Fruit fly (Drosophila melanogaster) whole organism, embryonic: ENCODE results near the gene CG18744.

ENCODE experiments used
- Atf6 ChIP-seq: fragments of 200-800 bp; sonication (Bioruptor generic); IDR thresholded peaks from 2 replicates; pipeline ENCODE4 v1.3.6; 2022; ENCODE audit warnings: missing biosample characterization, missing genetic modification characterization
- Bgb ChIP-seq: fragments of 200-800 bp; sonication (Bioruptor generic); IDR thresholded peaks from 2 replicates; pipeline ENCODE4 v1.3.6; 2022; ENCODE audit warnings: missing biosample characterization, missing genetic modification characterization; ENCODE audit not compliant: partially characterized antibody
- CG10565 ChIP-seq: fragments of 200-800 bp; sonication (Bioruptor generic); optimal IDR thresholded peaks from 3 replicates; lab custom pipeline; 2016; ENCODE audit warnings: missing biosample characterization, mild to moderate bottlenecking, missing genetic modification characterization
- CG1233 ChIP-seq: fragments of 200-800 bp; sonication (Bioruptor generic); optimal IDR thresholded peaks from 4 replicates; lab custom pipeline; 2018; ENCODE audit warnings: missing biosample characterization, mild to moderate bottlenecking, missing genetic modification characterization
- CG12769 ChIP-seq: fragments of 200-800 bp; sonication (Bioruptor generic); optimal IDR thresholded peaks from 2 replicates; lab custom pipeline; 2019; ENCODE audit warnings: missing biosample characterization, mild to moderate bottlenecking, missing genetic modification characterization, moderate library complexity
- CG13775 ChIP-seq: fragments of 200-800 bp; sonication (Bioruptor generic); optimal IDR thresholded peaks from 3 replicates; lab custom pipeline; 2017; ENCODE audit warnings: missing biosample characterization, mild to moderate bottlenecking, missing genetic modification characterization
- CG1647 ChIP-seq: fragments of 200-800 bp; sonication (Bioruptor generic); optimal IDR thresholded peaks from 3 replicates; lab custom pipeline; 2016; ENCODE audit warnings: missing biosample characterization, missing genetic modification characterization
- CG17829 ChIP-seq: fragments of 200-800 bp; optimal IDR thresholded peaks from 2 replicates; lab custom pipeline; 2019; ENCODE audit warnings: missing biosample characterization, mild to moderate bottlenecking, missing genetic modification characterization, moderate library complexity
- CG3065 ChIP-seq: fragments of 200-800 bp; sonication (Bioruptor generic); optimal IDR thresholded peaks from 2 replicates; lab custom pipeline; 2016; ENCODE audit warnings: missing biosample characterization, missing genetic modification characterization
- CG32772 ChIP-seq: fragments of 200-800 bp; sonication (Bioruptor generic); IDR thresholded peaks from 2 replicates; pipeline ENCODE4 v1.3.6; 2022; ENCODE audit warnings: missing biosample characterization, missing genetic modification characterization
- CG4282 ChIP-seq: fragments of 200-800 bp; sonication (Bioruptor generic); optimal IDR thresholded peaks from 2 replicates; lab custom pipeline; 2016; ENCODE audit warnings: missing biosample characterization, missing genetic modification characterization
- CG4424 ChIP-seq: fragments of 200-800 bp; sonication (Bioruptor generic); optimal IDR thresholded peaks from 3 replicates; lab custom pipeline; 2016; ENCODE audit warnings: missing biosample characterization, missing genetic modification characterization
- CG6654 ChIP-seq: fragments of 200-800 bp; sonication (Bioruptor generic); optimal IDR thresholded peaks from 2 replicates; lab custom pipeline; 2017; ENCODE audit warnings: missing biosample characterization, mild to moderate bottlenecking, missing genetic modification characterization
- CG8290 ChIP-seq, 3 experiments: fragments of 200-800 bp; sonication (Bioruptor generic); optimal IDR thresholded peaks; 2 replicates each; lab custom pipeline; 2016 to 2019; ENCODE audit warnings: missing biosample characterization in 3 of 3, missing genetic modification characterization in 3 of 3, mild to moderate bottlenecking in 2 of 3, moderate library complexity in 1 of 3
- CHES-1-like ChIP-seq: fragments of 200-800 bp; sonication (Bioruptor generic); optimal IDR thresholded peaks from 2 replicates; lab custom pipeline; 2016; ENCODE audit warnings: missing biosample characterization, missing genetic modification characterization
- D ChIP-seq, 2 experiments: fragments of 200-800 bp in 1 of 2; fragments of >200 bp in 1 of 2; sonication (Bioruptor generic) in 1 of 2; optimal IDR thresholded peaks; 2 replicates in 1 of 2; 3 replicates in 1 of 2; lab custom pipeline; 2017; ENCODE audit warnings: mild to moderate bottlenecking in 1 of 2, missing biosample characterization in 1 of 2, missing genetic modification characterization in 1 of 2, missing genetic modification reagents in 1 of 2
- Dek ChIP-seq: fragments of 200-800 bp; sonication (Bioruptor generic); optimal IDR thresholded peaks from 3 replicates; lab custom pipeline; 2019; ENCODE audit warnings: missing biosample characterization, mild to moderate bottlenecking, missing genetic modification characterization, moderate library complexity
- Fer3 ChIP-seq: fragments of 200-800 bp; sonication (Bioruptor generic); optimal IDR thresholded peaks from 2 replicates; lab custom pipeline; 2018; ENCODE audit warnings: missing biosample characterization, mild to moderate bottlenecking, missing genetic modification characterization, moderate library complexity
- Lim3 ChIP-seq: fragments of 200-800 bp; sonication (Bioruptor generic); IDR thresholded peaks from 2 replicates; pipeline ENCODE4 v1.3.6; 2022; ENCODE audit warnings: missing biosample characterization, missing genetic modification characterization
- Mad ChIP-seq: fragments of 200-800 bp; sonication (Bioruptor generic); optimal IDR thresholded peaks from 2 replicates; lab custom pipeline; 2016; ENCODE audit warnings: missing biosample characterization, missing genetic modification characterization
- Meics ChIP-seq: fragments of 200-800 bp; sonication (Bioruptor generic); optimal IDR thresholded peaks from 2 replicates; lab custom pipeline; 2017; ENCODE audit warnings: missing biosample characterization, mild to moderate bottlenecking, missing genetic modification characterization
- NK7.1 ChIP-seq: fragments of 200-800 bp; sonication (Bioruptor generic); optimal IDR thresholded peaks from 3 replicates; lab custom pipeline; 2016; ENCODE audit warnings: missing biosample characterization, missing genetic modification characterization
- Oaz ChIP-seq: fragments of 200-800 bp; sonication (Bioruptor generic); IDR thresholded peaks from 2 replicates; pipeline ENCODE4 v1.3.6; 2022; ENCODE audit warnings: missing biosample characterization, missing genetic modification characterization
- Rfx ChIP-seq: fragments of 200-800 bp; sonication (Bioruptor generic); IDR thresholded peaks from 2 replicates; pipeline ENCODE4 v1.3.6; 2022; ENCODE audit warnings: missing biosample characterization, missing genetic modification characterization
- Taf1 ChIP-seq: fragments of 200-800 bp; sonication (Bioruptor generic); IDR thresholded peaks from 2 replicates; pipeline ENCODE4 v1.3.6; 2022; ENCODE audit warnings: missing biosample characterization, missing genetic modification characterization
- Tbp ChIP-seq: fragments of >200 bp; optimal IDR thresholded peaks from 2 replicates; lab custom pipeline; 2018; ENCODE audit warnings: missing biosample characterization, missing genetic modification characterization
- Xrp1 ChIP-seq: fragments of 200-800 bp; sonication (Bioruptor generic); IDR thresholded peaks from 2 replicates; pipeline ENCODE4 v1.3.6; 2022; ENCODE audit warnings: missing biosample characterization, missing genetic modification characterization
- bbx ChIP-seq: fragments of 200-800 bp; sonication (Bioruptor generic); IDR thresholded peaks from 2 replicates; pipeline ENCODE4 v1.3.6; 2022; ENCODE audit warnings: missing biosample characterization, missing genetic modification characterization; ENCODE audit not compliant: partially characterized antibody
- caup ChIP-seq: fragments of 200-800 bp; sonication (Bioruptor generic); optimal IDR thresholded peaks from 3 replicates; lab custom pipeline; 2017; ENCODE audit warnings: missing biosample characterization, mild to moderate bottlenecking, missing genetic modification characterization, moderate library complexity; ENCODE audit not compliant: severe bottlenecking
- chinmo ChIP-seq: fragments of 200-800 bp; sonication (Bioruptor generic); IDR thresholded peaks from 4 replicates; pipeline ENCODE4 v1.3.6; 2022; ENCODE audit warnings: missing biosample characterization, missing genetic modification characterization; ENCODE audit not compliant: partially characterized antibody
- crol ChIP-seq: fragments of 200-800 bp; sonication (Bioruptor generic); IDR thresholded peaks from 2 replicates; pipeline ENCODE4 v1.3.6; 2022; ENCODE audit warnings: missing biosample characterization, missing genetic modification characterization
- dpn ChIP-seq, 2 experiments: fragments of 200-800 bp; sonication (Bioruptor generic); optimal IDR thresholded peaks; 3 replicates each; lab custom pipeline; 2016; ENCODE audit warnings: missing biosample characterization in 2 of 2, missing genetic modification characterization in 2 of 2
- en ChIP-seq: fragments of 200-800 bp; sonication (Bioruptor generic); optimal IDR thresholded peaks from 2 replicates; lab custom pipeline; 2016; ENCODE audit warnings: missing biosample characterization, missing genetic modification characterization
- exex ChIP-seq: fragments of 200-800 bp; sonication (Bioruptor generic); optimal IDR thresholded peaks from 4 replicates; lab custom pipeline; 2018; ENCODE audit warnings: missing biosample characterization, mild to moderate bottlenecking, missing genetic modification characterization, moderate library complexity
- fu2 ChIP-seq: fragments of 200-800 bp; sonication (Bioruptor generic); optimal IDR thresholded peaks from 2 replicates; lab custom pipeline; 2016; ENCODE audit warnings: missing biosample characterization, missing genetic modification characterization
- gfzf ChIP-seq: fragments of 200-800 bp; sonication (Bioruptor generic); optimal IDR thresholded peaks from 2 replicates; lab custom pipeline; 2016; ENCODE audit warnings: missing biosample characterization, mild to moderate bottlenecking, missing genetic modification characterization, moderate library complexity
- ham ChIP-seq: fragments of 200-800 bp; sonication (Bioruptor generic); IDR thresholded peaks from 2 replicates; pipeline ENCODE4 v1.3.6; 2022; ENCODE audit warnings: missing biosample characterization, missing genetic modification characterization
- ind ChIP-seq: fragments of 200-800 bp; sonication (Bioruptor generic); optimal IDR thresholded peaks from 3 replicates; lab custom pipeline; 2016; ENCODE audit warnings: missing biosample characterization, missing genetic modification characterization
- jumu ChIP-seq: fragments of 200-800 bp; sonication (Bioruptor generic); optimal IDR thresholded peaks from 3 replicates; lab custom pipeline; 2016; ENCODE audit warnings: missing biosample characterization, missing genetic modification characterization
- lola ChIP-seq, 3 experiments: fragments of >200 bp in 2 of 3; fragments of 200-800 bp in 1 of 3; sonication (Bioruptor generic) in 1 of 3; optimal IDR thresholded peaks; 2 replicates each; lab custom pipeline; 2017 to 2019; ENCODE audit warnings: missing biosample characterization in 3 of 3, missing genetic modification characterization in 3 of 3, mild to moderate bottlenecking in 1 of 3, moderate library complexity in 1 of 3
- lov ChIP-seq, 2 experiments: fragments of 200-800 bp in 1 of 2; fragments of >200 bp in 1 of 2; sonication (Bioruptor generic) in 1 of 2; IDR thresholded peaks in 1 of 2; optimal IDR thresholded peaks in 1 of 2; 2 replicates in 1 of 2; 3 replicates in 1 of 2; pipeline versions ENCODE4 v1.3.6 to Lab custom; 2017 to 2022; ENCODE audit warnings: missing biosample characterization in 1 of 2, missing genetic modification characterization in 1 of 2
- org-1 ChIP-seq: fragments of 200-800 bp; sonication (Bioruptor generic); optimal IDR thresholded peaks from 2 replicates; lab custom pipeline; 2017; ENCODE audit warnings: missing biosample characterization, missing genetic modification characterization
- phol ChIP-seq: fragments of 200-800 bp; sonication (Bioruptor generic); optimal IDR thresholded peaks from 3 replicates; lab custom pipeline; 2018; ENCODE audit warnings: missing biosample characterization, mild to moderate bottlenecking, missing genetic modification characterization, moderate library complexity
- sens ChIP-seq: fragments of 200-800 bp; sonication (Bioruptor generic); peaks from one replicate; lab custom pipeline; 2016; ENCODE audit warnings: missing biosample characterization, missing genetic modification characterization
- wdn ChIP-seq: fragments of 200-800 bp; sonication (Bioruptor generic); IDR thresholded peaks from 2 replicates; pipeline ENCODE4 v1.3.6; 2022; ENCODE audit warnings: missing biosample characterization, missing genetic modification characterization
- wek ChIP-seq: fragments of 200-800 bp; sonication (Bioruptor generic); optimal IDR thresholded peaks from 3 replicates; lab custom pipeline; 2018; ENCODE audit warnings: missing biosample characterization, mild to moderate bottlenecking, missing genetic modification characterization, moderate library complexity

Gene CG18744

DNA sequence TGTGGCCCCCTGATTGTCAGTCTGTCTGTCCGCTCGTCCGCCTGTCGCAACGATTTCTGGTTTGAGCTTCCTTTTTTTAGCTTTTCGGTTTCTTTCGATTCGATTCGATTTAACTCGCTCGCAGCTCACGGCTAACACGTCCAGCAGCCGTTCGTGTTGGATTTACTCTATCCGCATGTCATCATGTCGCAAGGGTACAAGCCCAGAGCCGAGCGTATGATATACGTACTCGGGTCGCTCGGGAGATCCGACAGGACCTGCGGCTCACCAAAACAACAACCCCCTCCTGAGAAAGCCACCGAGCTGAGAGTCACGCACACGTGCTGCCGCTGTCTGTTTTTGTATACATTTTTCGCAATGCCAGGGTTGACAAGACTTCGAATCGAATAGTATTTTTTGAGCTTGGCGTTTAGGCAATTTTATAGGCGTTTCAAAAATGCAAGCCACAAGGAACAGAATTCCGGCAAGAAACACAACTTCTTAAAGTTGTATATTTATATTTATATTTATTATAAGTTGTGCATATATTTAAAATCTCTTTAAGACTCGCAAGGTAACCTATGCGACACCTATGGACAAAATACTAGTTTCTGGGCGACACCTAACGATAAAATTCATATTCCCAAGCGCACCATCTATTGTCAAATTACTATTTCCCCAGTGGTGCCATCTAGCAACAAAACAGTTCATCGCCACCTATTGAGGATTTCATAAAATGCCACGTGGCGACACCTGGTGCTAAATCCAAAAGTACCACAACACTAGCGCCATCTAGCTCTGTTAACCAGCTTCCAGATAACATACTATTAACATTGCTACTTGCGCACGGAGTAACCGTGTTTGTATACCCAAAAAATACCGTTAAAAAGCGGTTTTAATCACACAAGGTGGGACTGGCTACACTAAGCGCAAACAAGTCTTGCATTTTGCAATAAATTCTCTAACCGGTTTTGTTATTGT is 11.4 kb upstream of the CG18744 start, which contains the start of the genes CG2993 and sgll (continued):
- TF ChIP-seq CG10565 (GFP tag; lab: Kevin White, UChicago) (no peak), org-1 (GFP tag; lab: Kevin White, UChicago) (peak; percentile 83), en (peak; percentile 91), Lim3 (GFP tag; lab: Robert Waterston, UW) (peak; percentile 69), NK7.1 (GFP tag; lab: Kevin White, UChicago) (peak; percentile 84), Taf1 (GFP tag; lab: Robert Waterston, UW) (peak; percentile 89), CG3065 (GFP tag; lab: Kevin White, UChicago) (peak; percentile 83), gfzf (GFP tag; lab: Kevin White, UChicago) (peak; percentile 89), lov (optimal IDR thresholded peaks at IDR 0.05; lab: Kevin White, UChicago) (no peak), lov (GFP tag; IDR thresholded peaks at IDR 0.05; lab: Robert Waterston, UW) (peak; percentile 88), CG12769 (peak; percentile 89), crol (GFP tag; lab: Robert Waterston, UW) (no peak), CG4282 (GFP tag; lab: Kevin White, UChicago) (peak; percentile 62), lola (GFP tag; optimal IDR thresholded peaks at IDR 0.05; lab: Kevin White, UChicago) (no peak), CG4424 (GFP tag; lab: Kevin White, UChicago) (peak; percentile 92), CG1233 (peak; percentile 90), Tbp (no peak), fu2 (GFP tag; lab: Kevin White, UChicago) (peak; percentile 83), caup (GFP tag; lab: Kevin White, UChicago) (peak; percentile 88), Mad (GFP tag; lab: Kevin White, UChicago) (peak; percentile 79), dpn (GFP tag; optimal IDR thresholded peaks at IDR 0.05; lab: Kevin White, UChicago) (peak; percentile 97), chinmo (GFP tag; lab: Robert Waterston, UW) (peak; percentile 87; the same call in 2 of the 4 replicates), Meics (peak; percentile 90), wdn (GFP tag; lab: Robert Waterston, UW) (peak; percentile 73), Atf6 (GFP tag; lab: Robert Waterston, UW) (peak; percentile 54; the same call in 1 of the 2 replicates), Bgb (GFP tag; lab: Robert Waterston, UW) (peak; percentile 51), phol (tag; lab: Kevin White, UChicago) (peak; percentile 84), D (optimal IDR thresholded peaks at IDR 0.05; lab: Kevin White, UChicago) (no peak), D (GFP tag; optimal IDR thresholded peaks at IDR 0.05; lab: Kevin White, UChicago) (peak; percentile 80), CG8290 (GFP tag; optimal IDR thresholded peaks at IDR 0.05; lab: Kevin White, UChicago) (peak; percentile 97), CG8290 (tag; optimal IDR thresholded peaks at IDR 0.05; lab: Kevin White, UChicago) (peak; percentile 71 to 98), Xrp1 (no peak; the same call in 1 of the 2 replicates), sens (GFP tag; lab: Kevin White, UChicago) (peak; percentile 95), CG17829 (tag; lab: Kevin White, UChicago) (peak; percentile 92), exex (tag; lab: Kevin White, UChicago) (no peak), ham (GFP tag; lab: Robert Waterston, UW) (peak; percentile 60; the same call in 1 of the 2 replicates), Rfx (GFP tag; lab: Robert Waterston, UW) (peak; percentile 98), CG6654 (GFP tag; lab: Kevin White, UChicago) (peak; percentile 77), CG32772 (GFP tag; lab: Robert Waterston, UW) (peak; percentile 95), CHES-1-like (GFP tag; lab: Kevin White, UChicago) (peak; percentile 85), Fer3 (tag; lab: Kevin White, UChicago) (peak; percentile 88), CG13775 (GFP tag; lab: Kevin White, UChicago) (peak; percentile 72), CG1647 (GFP tag; lab: Kevin White, UChicago) (peak; percentile 84), jumu (GFP tag; lab: Kevin White, UChicago) (peak; percentile 93), ind (GFP tag; lab: Kevin White, UChicago) (peak; percentile 95), Dek (tag; lab: Kevin White, UChicago) (peak; percentile 84), wek (GFP tag; lab: Kevin White, UChicago) (peak; percentile 62), bbx (GFP tag; lab: Robert Waterston, UW) (peak; percentile 27; the same call in 1 of the 2 replicates), Oaz (GFP tag; lab: Robert Waterston, UW) (peak; percentile 85)
